Worm (Caenorhabditis elegans) whole organism, L3 larva: Measurements from ENCODE around the gene hda-6.
A peak's percentile ranks its signal among the peaks of the same experiment; 100 is the strongest.

Experiments
- R02D3.7 ChIP-seq: fragments of 150-350 bp; optimal IDR thresholded peaks from 2 replicates; lab custom pipeline; 2014; ENCODE audit warnings: missing biosample characterization, missing genetic modification characterization
- ZK546.5 ChIP-seq: sonication (generic microtip); optimal IDR thresholded peaks from 2 replicates; lab custom pipeline; 2017; ENCODE audit warnings: missing biosample characterization, missing genetic modification characterization
- aly-2 ChIP-seq: fragments of 150-350 bp; optimal IDR thresholded peaks from 2 replicates; lab custom pipeline; 2014; ENCODE audit warnings: missing biosample characterization, missing genetic modification characterization
- ama-1 ChIP-seq: fragments of 150-350 bp; optimal IDR thresholded peaks from 2 replicates; lab custom pipeline; 2018
- ceh-16 ChIP-seq: sonication (generic microtip); optimal IDR thresholded peaks from 2 replicates; lab custom pipeline; 2017; ENCODE audit warnings: missing biosample characterization, missing genetic modification characterization
- ceh-28 ChIP-seq: fragments of 150-350 bp; optimal IDR thresholded peaks from 2 replicates; lab custom pipeline; 2014; ENCODE audit warnings: missing biosample characterization, missing genetic modification reagents, missing genetic modification characterization
- egl-27 ChIP-seq: sonication (generic microtip); optimal IDR thresholded peaks from 4 replicates; lab custom pipeline; 2017; ENCODE audit warnings: missing biosample characterization, missing genetic modification reagents, missing genetic modification characterization
- egl-5 ChIP-seq: fragments of 150-350 bp; optimal IDR thresholded peaks from 2 replicates; lab custom pipeline; 2017; ENCODE audit warnings: missing biosample characterization, missing genetic modification reagents, missing genetic modification characterization, inconsistent platforms
- elt-1 ChIP-seq: fragments of 150-350 bp; optimal IDR thresholded peaks from 2 replicates; lab custom pipeline; 2014; ENCODE audit warnings: missing biosample characterization, missing genetic modification characterization
- elt-2 ChIP-seq: sonication (generic microtip); optimal IDR thresholded peaks from 2 replicates; lab custom pipeline; 2016; ENCODE audit warnings: missing genetic modification reagents, mild to moderate bottlenecking, missing genetic modification characterization, missing compliant biosample characterization
- eor-1 ChIP-seq, 2 experiments: fragments of 150-350 bp; optimal IDR thresholded peaks; 2 replicates each; lab custom pipeline; 2014 to 2018; ENCODE audit warnings: missing biosample characterization in 2 of 2, missing genetic modification characterization in 2 of 2
- fkh-10 ChIP-seq: sonication (generic microtip); optimal IDR thresholded peaks from 2 replicates; lab custom pipeline; 2017; ENCODE audit warnings: missing biosample characterization, missing genetic modification reagents, missing genetic modification characterization
- fkh-2 ChIP-seq: fragments of 150-350 bp; optimal IDR thresholded peaks from 2 replicates; lab custom pipeline; 2014; ENCODE audit warnings: missing biosample characterization, missing genetic modification reagents, missing genetic modification characterization
- hmg-11 ChIP-seq: sonication (generic microtip); optimal IDR thresholded peaks from 2 replicates; lab custom pipeline; 2016; ENCODE audit warnings: missing genetic modification characterization, missing compliant biosample characterization
- lin-15B ChIP-seq: fragments of 150-350 bp; optimal IDR thresholded peaks from 2 replicates; lab custom pipeline; 2014; ENCODE audit warnings: missing biosample characterization, missing genetic modification characterization
- lsy-12 ChIP-seq: sonication (generic microtip); optimal IDR thresholded peaks from 2 replicates; lab custom pipeline; 2016; ENCODE audit warnings: mild to moderate bottlenecking, missing genetic modification characterization, missing compliant biosample characterization
- mdl-1 ChIP-seq: fragments of 150-350 bp; optimal IDR thresholded peaks from 2 replicates; lab custom pipeline; 2014; ENCODE audit warnings: missing biosample characterization, missing genetic modification characterization
- mml-1 ChIP-seq: fragments of 150-350 bp; sonication (generic microtip); optimal IDR thresholded peaks from 3 replicates; lab custom pipeline; 2014; ENCODE audit warnings: missing biosample characterization, missing genetic modification characterization
- nfya-1 ChIP-seq: sonication (generic microtip); optimal IDR thresholded peaks from 2 replicates; lab custom pipeline; 2017; ENCODE audit warnings: missing genetic modification characterization, mild to moderate bottlenecking, missing compliant biosample characterization, antibody characterized with exemption, moderate library complexity; ENCODE audit not compliant: insufficient read depth
- nhr-12 ChIP-seq: fragments of 150-350 bp; optimal IDR thresholded peaks from 2 replicates; lab custom pipeline; 2014; ENCODE audit warnings: missing biosample characterization, missing genetic modification characterization
- nhr-28 ChIP-seq: fragments of 150-350 bp; optimal IDR thresholded peaks from 2 replicates; lab custom pipeline; 2014; ENCODE audit warnings: missing biosample characterization, missing genetic modification characterization
- nhr-43 ChIP-seq: sonication (generic microtip); optimal IDR thresholded peaks from 2 replicates; lab custom pipeline; 2016; ENCODE audit warnings: mild to moderate bottlenecking, missing genetic modification characterization, missing compliant biosample characterization; ENCODE audit not compliant: poor library complexity, severe bottlenecking
- pha-4 ChIP-seq: fragments of 150-350 bp; optimal IDR thresholded peaks from 2 replicates; lab custom pipeline; 2014; ENCODE audit warnings: missing biosample characterization, missing genetic modification reagents, missing genetic modification characterization
- pqm-1 ChIP-seq: fragments of 150-350 bp; optimal IDR thresholded peaks from 2 replicates; lab custom pipeline; 2017; ENCODE audit warnings: missing biosample characterization, missing genetic modification characterization, inconsistent platforms
- sea-2 ChIP-seq: fragments of 150-350 bp; sonication (generic microtip); optimal IDR thresholded peaks from 4 replicates; lab custom pipeline; 2014; ENCODE audit warnings: missing biosample characterization, missing genetic modification reagents, missing genetic modification characterization
- skn-1 ChIP-seq: fragments of 150-350 bp; optimal IDR thresholded peaks from 2 replicates; lab custom pipeline; 2014; ENCODE audit warnings: missing biosample characterization, missing genetic modification characterization
- snpc-4 ChIP-seq: fragments of 150-350 bp; optimal IDR thresholded peaks from 2 replicates; lab custom pipeline; 2014; ENCODE audit warnings: missing biosample characterization, missing genetic modification characterization
- tbx-2 ChIP-seq: sonication (generic microtip); optimal IDR thresholded peaks from 2 replicates; lab custom pipeline; 2016; ENCODE audit warnings: mild to moderate bottlenecking, missing genetic modification characterization, missing compliant biosample characterization
- unc-39 ChIP-seq: sonication (generic microtip); optimal IDR thresholded peaks from 4 replicates; lab custom pipeline; 2017; ENCODE audit warnings: missing biosample characterization, missing genetic modification characterization
- ztf-4 ChIP-seq: fragments of 150-350 bp; optimal IDR thresholded peaks from 2 replicates; lab custom pipeline; 2014; ENCODE audit warnings: missing biosample characterization, missing genetic modification characterization

Gene hda-6

DNA sequence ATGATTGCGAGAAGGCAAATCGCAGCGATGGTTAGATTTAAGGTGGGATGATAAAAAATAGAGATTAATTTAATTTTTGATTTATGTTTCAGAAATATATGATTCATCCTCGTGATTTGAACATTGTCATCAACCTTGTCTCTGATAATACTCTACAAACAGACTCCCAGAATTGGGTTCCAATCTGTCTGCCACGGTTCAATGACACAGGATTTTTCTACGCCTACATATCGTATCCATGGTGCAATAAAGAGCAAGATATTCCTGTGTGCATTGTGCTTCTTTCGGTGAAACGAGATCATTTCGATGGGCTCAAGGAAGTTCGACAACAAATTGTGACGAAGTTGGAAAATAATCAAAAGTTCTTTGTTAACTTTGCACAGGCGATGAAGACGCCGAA, 3.8 kb upstream of the hda-6 start:
- no peak for TF ChIP-seq elt-2 (tag; lab: Kevin White, UChicago)
- TF ChIP-seq lsy-12 = no peak
- TF ChIP-seq ceh-16 = no peak
- TF ChIP-seq ama-1 (lab: Kevin White, UChicago) = peak; percentile 50

- no peak for TF ChIP-seq egl-5 (tag; lab: Kevin White, UChicago)
- no peak for TF ChIP-seq R02D3.7 (tag; lab: Kevin White, UChicago)
- no peak for TF ChIP-seq unc-39 (tag; lab: Kevin White, UChicago)
- no peak for TF ChIP-seq egl-27 (tag; lab: Kevin White, UChicago)
- TF ChIP-seq nhr-28 (tag; lab: Kevin White, UChicago) = no peak
- no peak for TF ChIP-seq eor-1 (tag; optimal IDR thresholded peaks at IDR 0.05; lab: Kevin White, UChicago)
Observed at ce11 chrIV:5366567-5366966, 2.5 kb upstream of the hda-6 start, which contains the start of gene sand-1. sand-1 (plus strand) TSS chrIV:5366867.

DNA sequence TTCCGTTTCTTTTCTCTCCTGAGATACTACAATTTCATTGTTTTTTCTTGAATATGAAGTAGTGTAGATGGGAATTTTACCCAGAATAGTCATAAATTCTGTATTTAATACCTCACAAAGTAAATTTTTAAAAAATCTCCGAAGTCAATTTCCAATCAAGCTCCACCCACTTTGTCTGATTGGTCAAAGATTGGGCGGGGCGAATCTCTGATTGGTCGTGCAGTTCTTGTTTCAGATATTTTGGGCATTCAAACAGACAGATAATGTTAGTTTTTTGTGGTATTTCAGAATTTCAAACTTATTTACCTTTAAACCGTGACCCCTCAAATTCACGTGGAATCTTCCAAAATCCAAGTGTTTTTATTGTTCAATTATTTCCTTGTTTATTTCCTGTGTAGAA, 3.6 kb downstream of the hda-6 start, which contains the start of gene F41H10.5:
Gene F41H10.5, plus strand, starts transcription at position 375 of the 400 bp plus-strand sequence.
- no peak for TF ChIP-seq sea-2 (GFP tag; lab: Kevin White, UChicago)
- no peak for TF ChIP-seq unc-39 (tag; lab: Kevin White, UChicago)
- TF ChIP-seq nfya-1 = peak; percentile 89
- TF ChIP-seq mml-1 = no peak

DNA sequence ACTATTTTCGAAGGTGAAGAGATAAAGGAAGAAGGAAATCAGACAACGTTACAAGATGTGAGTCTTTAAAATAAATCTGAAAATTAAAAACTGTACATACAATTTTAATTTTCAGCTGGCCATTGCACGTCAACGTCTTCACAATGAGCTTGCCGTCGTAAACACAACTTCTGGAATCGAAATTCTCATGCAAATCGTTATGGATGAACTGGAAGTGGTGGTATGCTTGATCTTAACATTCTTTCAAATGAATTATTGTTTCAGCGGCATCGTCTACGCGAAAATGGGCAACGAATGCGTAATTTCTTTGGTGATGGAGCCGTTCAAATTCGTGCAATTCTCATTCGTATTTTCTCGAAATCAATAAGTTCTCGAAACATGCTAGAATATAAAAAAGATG, 9.5 kb downstream of the hda-6 start:
- no peak for TF ChIP-seq nhr-28 (tag; lab: Kevin White, UChicago)
- TF ChIP-seq fkh-2 (tag; lab: Kevin White, UChicago) = no peak
- TF ChIP-seq elt-2 (tag; lab: Kevin White, UChicago) = no peak
- TF ChIP-seq lin-15B (tag; lab: Kevin White, UChicago) = no peak
- no peak for TF ChIP-seq pqm-1
- TF ChIP-seq skn-1 (tag; lab: Kevin White, UChicago) = no peak
- TF ChIP-seq fkh-10 = no peak
- no peak for TF ChIP-seq hmg-11 (tag; lab: Kevin White, UChicago)
- TF ChIP-seq nfya-1 = no peak
- no peak for TF ChIP-seq elt-1 (tag; lab: Kevin White, UChicago)
- no peak for TF ChIP-seq tbx-2 (tag; lab: Kevin White, UChicago)
- no peak for TF ChIP-seq nhr-12
- TF ChIP-seq sea-2 (GFP tag; lab: Kevin White, UChicago) = no peak
- no peak for TF ChIP-seq unc-39 (tag; lab: Kevin White, UChicago)
- no peak for TF ChIP-seq aly-2 (tag; lab: Kevin White, UChicago)
- TF ChIP-seq ZK546.5 (tag; lab: Kevin White, UChicago) = no peak
- no peak for TF ChIP-seq R02D3.7 (tag; lab: Kevin White, UChicago)
- TF ChIP-seq ama-1 (lab: Kevin White, UChicago) = no peak

DNA sequence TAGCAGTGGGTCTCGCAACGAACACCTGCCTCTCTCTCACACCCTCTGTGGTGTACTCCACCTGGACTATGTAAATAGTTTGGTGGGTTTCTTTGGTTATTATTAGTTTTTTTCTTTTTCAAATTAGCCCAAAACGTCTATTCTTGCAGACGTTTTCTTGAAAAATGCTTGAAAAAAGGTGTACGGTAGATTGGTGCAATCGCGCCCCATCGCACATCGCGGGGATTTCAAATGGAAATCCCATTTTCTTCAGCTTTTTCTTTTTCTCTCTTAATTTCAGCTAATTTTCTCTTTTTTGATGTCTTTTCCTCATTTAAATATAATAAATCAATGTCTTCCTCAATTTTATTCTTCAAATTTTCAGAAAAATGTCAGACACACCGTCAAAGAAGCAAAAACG, 10.0 kb downstream of the hda-6 start, which contains the start of gene Y4C6B.1:
Gene Y4C6B.1, plus strand, starts transcription at position 365 of the 400 bp plus-strand sequence.
- TF ChIP-seq skn-1 (tag; lab: Kevin White, UChicago) (no peak), snpc-4 (no peak), nfya-1 (peak; percentile 22), lin-15B (tag; lab: Kevin White, UChicago) (peak; percentile 30), ceh-28 (tag; lab: Kevin White, UChicago) (no peak), elt-2 (tag; lab: Kevin White, UChicago) (no peak), unc-39 (tag; lab: Kevin White, UChicago) (no peak), hmg-11 (tag; lab: Kevin White, UChicago) (no peak), ztf-4 (no peak), mdl-1 (tag; lab: Kevin White, UChicago) (no peak)

ce11 chrIV:5353364-5353763, 10.7 kb downstream of the hda-6 start, which contains the start of gene Y4C6B.7:
Y4C6B.7 (minus strand) TSS chrIV:5353464.
- TF ChIP-seq unc-39 (tag; lab: Kevin White, UChicago) (no peak), ZK546.5 (tag; lab: Kevin White, UChicago) (no peak), nhr-28 (tag; lab: Kevin White, UChicago) (no peak), nhr-43 (tag; lab: Kevin White, UChicago) (no peak), pha-4 (no peak), mdl-1 (tag; lab: Kevin White, UChicago) (no peak), egl-27 (tag; lab: Kevin White, UChicago) (no peak)
